ENCODE assay signal across 5 fruit fly cellular contexts in the genomic region with DNA sequence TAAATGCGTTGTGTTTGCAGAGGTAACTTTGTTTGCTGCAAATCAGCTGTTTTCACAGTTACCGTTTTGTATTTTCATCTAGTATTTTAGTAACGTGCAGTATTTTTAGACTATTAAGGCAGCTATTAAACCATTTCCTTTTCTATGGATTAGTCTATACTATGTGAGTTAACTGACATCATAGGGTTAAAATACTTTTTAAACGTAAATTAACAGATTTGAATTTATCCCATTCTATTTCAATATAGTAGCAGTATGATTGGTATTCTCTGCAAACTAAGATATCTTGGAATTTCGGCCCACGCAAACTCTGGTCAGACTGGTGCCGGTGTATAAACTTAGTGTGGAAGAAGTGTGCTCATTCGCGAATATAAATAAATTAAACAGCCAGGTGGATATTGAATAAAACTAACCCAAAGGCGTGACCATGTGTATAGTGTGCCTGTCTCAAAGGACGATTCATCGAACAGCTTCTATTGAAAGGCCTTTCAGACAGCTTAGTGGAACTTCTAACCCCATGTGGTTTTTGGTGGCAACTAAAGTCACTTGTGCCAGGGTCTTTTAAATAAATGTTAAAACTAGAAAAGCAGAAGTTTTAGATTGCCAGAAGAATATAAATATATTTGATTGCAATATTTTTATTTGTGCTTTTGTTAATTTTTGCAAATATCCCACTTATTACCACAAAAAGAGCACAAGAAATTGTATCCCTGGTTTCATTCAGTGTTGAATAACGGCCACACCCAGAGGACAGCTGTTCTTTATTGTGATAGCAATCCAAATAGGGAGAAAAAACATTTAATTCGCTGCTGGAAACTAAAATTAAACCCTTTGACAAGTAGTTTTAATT.
A peak's percentile ranks its signal among the peaks of the same experiment; 100 is the strongest.
TF ChIP-seq lines count a peak whose summit lies in the region.

A gene (minus strand): TSS at position 48 of the 850 bp plus-strand sequence.
A gene (plus strand): TSS at position 306 of the 850 bp plus-strand sequence.
A gene (plus strand): TSS at position 306 of the 850 bp plus-strand sequence.

- TF ChIP-seq CTCF in whole organism, embryonic (GFP tag; optimal IDR thresholded peaks at IDR 0.05; lab: Kevin White, UChicago): peak; percentile 37

TF ChIP-seq in whole organism, adult, 20 proteins besides CTCF, POLR2A, EP300 and RAD21 (continues in another document):
- TF ChIP-seq Mnt (GFP tag; optimal IDR thresholded peaks at IDR 0.05; lab: Kevin White, UChicago) (peak; percentile 39), CG11617 (GFP tag; optimal IDR thresholded peaks at IDR 0.05; lab: Kevin White, UChicago) (no peak), pad (GFP tag; optimal IDR thresholded peaks at IDR 0.05; lab: Kevin White, UChicago) (peak; percentile 39), CG7101 (tag; optimal IDR thresholded peaks at IDR 0.05; lab: Kevin White, UChicago) (peak; percentile 52), CG7045 (GFP tag; optimal IDR thresholded peaks at IDR 0.05; lab: Kevin White, UChicago) (peak; percentile 37), toe (GFP tag; optimal IDR thresholded peaks at IDR 0.05; lab: Kevin White, UChicago) (peak; percentile 8), Hr96 (GFP tag; optimal IDR thresholded peaks at IDR 0.05; lab: Kevin White, UChicago) (peak; percentile 28), cic (GFP tag; optimal IDR thresholded peaks at IDR 0.05; lab: Kevin White, UChicago) (no peak), CG14711 (tag; optimal IDR thresholded peaks at IDR 0.05; lab: Kevin White, UChicago) (peak; percentile 13), CG1620 (GFP tag; optimal IDR thresholded peaks at IDR 0.05; lab: Kevin White, UChicago) (no peak), CG33017 (tag; optimal IDR thresholded peaks at IDR 0.05; lab: Kevin White, UChicago) (peak; percentile 7), ovo (GFP tag; optimal IDR thresholded peaks at IDR 0.05; lab: Kevin White, UChicago) (no peak), Crg-1 (GFP tag; optimal IDR thresholded peaks at IDR 0.05; lab: Kevin White, UChicago) (peak; percentile 24), Clk (GFP tag; optimal IDR thresholded peaks at IDR 0.05; lab: Kevin White, UChicago) (no peak), bab1 (GFP tag; optimal IDR thresholded peaks at IDR 0.05; lab: Kevin White, UChicago) (peak; percentile 3), CG5204 (GFP tag; optimal IDR thresholded peaks at IDR 0.05; lab: Kevin White, UChicago) (peak; percentile 61)

TF ChIP-seq in whole organism, embryonic, 481 proteins besides CTCF, POLR2A, EP300 and RAD21 (continues in another document):
- TF ChIP-seq vvl (GFP tag; IDR thresholded peaks at IDR 0.05; lab: Robert Waterston, UW) (peak; percentile 25; the same call in 1 of the 2 replicates), ap (GFP tag; IDR thresholded peaks at IDR 0.05; lab: Robert Waterston, UW) (no peak), caup (GFP tag; optimal IDR thresholded peaks at IDR 0.05; lab: Kevin White, UChicago; ENCODE audit: severe bottlenecking) (no peak), Xrp1 (GFP tag; IDR thresholded peaks at IDR 0.05; lab: Robert Waterston, UW) (peak; percentile 51), sna (GFP tag; IDR thresholded peaks at IDR 0.05; lab: Robert Waterston, UW; ENCODE audit: partially characterized antibody) (0 out of 2 replicates have a peak, but pooled peaks have one; percentile 22), CG10431 (GFP tag; optimal IDR thresholded peaks at IDR 0.05; lab: Kevin White, UChicago) (peak; percentile 43), CG17361 (GFP tag; IDR thresholded peaks at IDR 0.05; lab: Robert Waterston, UW) (peak; percentile 56; the same call in 2 of the 3 replicates), slou (GFP tag; optimal IDR thresholded peaks at IDR 0.05; lab: Kevin White, UChicago) (peak; percentile 14), Awh (GFP tag; IDR thresholded peaks at IDR 0.05; lab: Robert Waterston, UW) (no peak), sc (optimal IDR thresholded peaks at IDR 0.05; lab: Kevin White, UChicago) (no peak), sc (GFP tag; optimal IDR thresholded peaks at IDR 0.05; lab: Kevin White, UChicago) (no peak), MBD-R2 (GFP tag; IDR thresholded peaks at IDR 0.05; lab: Robert Waterston, UW) (peak; percentile 75), dati (GFP tag; IDR thresholded peaks at IDR 0.05; lab: Robert Waterston, UW) (no peak), Hr51 (GFP tag; optimal IDR thresholded peaks at IDR 0.05; lab: Kevin White, UChicago) (peak in 1 of 2 experiments; percentile 19), CG11085 (GFP tag; IDR thresholded peaks at IDR 0.05; lab: Robert Waterston, UW) (no peak)

TF ChIP-seq in whole organism, prepupa, 60 proteins besides CTCF, POLR2A, EP300 and RAD21 (continues in another document):
- no peak for TF ChIP-seq net (GFP tag; optimal IDR thresholded peaks at IDR 0.05; lab: Kevin White, UChicago)
- TF ChIP-seq CG4318 (GFP tag; optimal IDR thresholded peaks at IDR 0.05; lab: Kevin White, UChicago): no peak
- TF ChIP-seq CG10669 (GFP tag; optimal IDR thresholded peaks at IDR 0.05; lab: Kevin White, UChicago): peak; percentile 33
- TF ChIP-seq CG15336 (GFP tag; IDR thresholded peaks at IDR 0.05; lab: Robert Waterston, UW): no peak
- peak; percentile 2 for TF ChIP-seq Eip75B (GFP tag; optimal IDR thresholded peaks at IDR 0.05; lab: Kevin White, UChicago)
- TF ChIP-seq esn (GFP tag; optimal IDR thresholded peaks at IDR 0.05; lab: Kevin White, UChicago): peak; percentile 44
- TF ChIP-seq CG11902 (GFP tag; optimal IDR thresholded peaks at IDR 0.05; lab: Kevin White, UChicago): peak; percentile 7
- TF ChIP-seq acj6 (GFP tag; optimal IDR thresholded peaks at IDR 0.05; lab: Kevin White, UChicago): peak; percentile 27
- TF ChIP-seq OdsH (GFP tag; optimal IDR thresholded peaks at IDR 0.05; lab: Kevin White, UChicago): peak; percentile 16
- peak; percentile 47 for TF ChIP-seq CG3919 (GFP tag; optimal IDR thresholded peaks at IDR 0.05; lab: Kevin White, UChicago)
- peak; percentile 61 for TF ChIP-seq fkh (GFP tag; optimal IDR thresholded peaks at IDR 0.05; lab: Kevin White, UChicago)
- TF ChIP-seq Ets21C (GFP tag; optimal IDR thresholded peaks at IDR 0.05; lab: Kevin White, UChicago): peak; percentile 5
- TF ChIP-seq cyc (GFP tag; optimal IDR thresholded peaks at IDR 0.05; lab: Kevin White, UChicago): peak; percentile 47
- peak; percentile 44 for TF ChIP-seq topi (GFP tag; optimal IDR thresholded peaks at IDR 0.05; lab: Kevin White, UChicago)
- TF ChIP-seq Ets96B (tag; optimal IDR thresholded peaks at IDR 0.05; lab: Kevin White, UChicago): no peak
- peak; percentile 11 for TF ChIP-seq Sox102F (GFP tag; optimal IDR thresholded peaks at IDR 0.05; lab: Kevin White, UChicago)
- TF ChIP-seq salr (GFP tag; optimal IDR thresholded peaks at IDR 0.05; lab: Kevin White, UChicago): no peak

TF ChIP-seq in whole organism, pupa, 21 proteins besides CTCF, POLR2A, EP300 and RAD21 (continues in another document):
- TF ChIP-seq CG32121 (GFP tag; IDR thresholded peaks at IDR 0.05; lab: Robert Waterston, UW): no peak
- peak; percentile 22; the same call in 1 of the 3 replicates for TF ChIP-seq CG4496 (GFP tag; IDR thresholded peaks at IDR 0.05; lab: Robert Waterston, UW)
- TF ChIP-seq CG13204 (GFP tag; optimal IDR thresholded peaks at IDR 0.05; lab: Kevin White, UChicago): no peak
- no peak for TF ChIP-seq CG15710 (tag; optimal IDR thresholded peaks at IDR 0.05; lab: Kevin White, UChicago)
- TF ChIP-seq Snoo (tag; optimal IDR thresholded peaks at IDR 0.05; lab: Kevin White, UChicago): no peak
- no peak for TF ChIP-seq CG17806 (tag; optimal IDR thresholded peaks at IDR 0.05; lab: Kevin White, UChicago)
- no peak for TF ChIP-seq CG9948 (tag; optimal IDR thresholded peaks at IDR 0.05; lab: Kevin White, UChicago)
- no peak for TF ChIP-seq CG14655 (GFP tag; optimal IDR thresholded peaks at IDR 0.05; lab: Kevin White, UChicago)
- TF ChIP-seq CG10348 (GFP tag; IDR thresholded peaks at IDR 0.05; lab: Robert Waterston, UW): no peak
- peak; percentile 21 for TF ChIP-seq CG34367 (tag; optimal IDR thresholded peaks at IDR 0.05; lab: Kevin White, UChicago)
- peak; percentile 41 for TF ChIP-seq Pif1A (GFP tag; optimal IDR thresholded peaks at IDR 0.05; lab: Kevin White, UChicago)
- TF ChIP-seq CG8159 (tag; optimal IDR thresholded peaks at IDR 0.05; lab: Kevin White, UChicago): no peak
- TF ChIP-seq D1 (tag; optimal IDR thresholded peaks at IDR 0.05; lab: Kevin White, UChicago): no peak
- no peak for TF ChIP-seq fd96Ca (GFP tag; IDR thresholded peaks at IDR 0.05; lab: Robert Waterston, UW)
- TF ChIP-seq Pif1B (GFP tag; optimal IDR thresholded peaks at IDR 0.05; lab: Kevin White, UChicago): peak; percentile 10
- TF ChIP-seq gl (tag; optimal IDR thresholded peaks at IDR 0.05; lab: Kevin White, UChicago): no peak
- no peak for TF ChIP-seq CG12605 (GFP tag; IDR thresholded peaks at IDR 0.05; lab: Robert Waterston, UW)
- no peak for TF ChIP-seq CG8301 (tag; optimal IDR thresholded peaks at IDR 0.05; lab: Kevin White, UChicago)
- TF ChIP-seq Ets98B (GFP tag; IDR thresholded peaks at IDR 0.05; lab: Robert Waterston, UW): no peak

TF ChIP-seq in whole organism, wandering third instar larva, 38 proteins besides CTCF, POLR2A, EP300 and RAD21 (continues in another document):
- peak; percentile 42 for TF ChIP-seq fru (GFP tag; optimal IDR thresholded peaks at IDR 0.05; lab: Kevin White, UChicago)
- TF ChIP-seq Myc (optimal IDR thresholded peaks at IDR 0.05; lab: Kevin White, UChicago): peak; percentile 43
- peak; percentile 18 for TF ChIP-seq dsf (GFP tag; optimal IDR thresholded peaks at IDR 0.05; lab: Kevin White, UChicago; ENCODE audit: borderline replicate concordance)
- TF ChIP-seq sage (GFP tag; optimal IDR thresholded peaks at IDR 0.05; lab: Kevin White, UChicago): no peak
- peak; percentile 35 for TF ChIP-seq OdsH (GFP tag; optimal IDR thresholded peaks at IDR 0.05; lab: Kevin White, UChicago)
- TF ChIP-seq pan (optimal IDR thresholded peaks at IDR 0.05; lab: Kevin White, UChicago): no peak
- TF ChIP-seq Hnf4 (GFP tag; optimal IDR thresholded peaks at IDR 0.05; lab: Kevin White, UChicago): peak; percentile 50
- TF ChIP-seq CG9705 (GFP tag; optimal IDR thresholded peaks at IDR 0.05; lab: Kevin White, UChicago): peak; percentile 9
- no peak for TF ChIP-seq Hr78 (GFP tag; optimal IDR thresholded peaks at IDR 0.05; lab: Kevin White, UChicago)
- peak; percentile 28 for TF ChIP-seq HLH106 (tag; optimal IDR thresholded peaks at IDR 0.05; lab: Kevin White, UChicago)
- peak; percentile 4 for TF ChIP-seq sv (GFP tag; optimal IDR thresholded peaks at IDR 0.05; lab: Kevin White, UChicago)
- TF ChIP-seq dmrt93B (GFP tag; optimal IDR thresholded peaks at IDR 0.05; lab: Kevin White, UChicago): peak; percentile 9
- TF ChIP-seq tai (GFP tag; optimal IDR thresholded peaks at IDR 0.05; lab: Kevin White, UChicago): peak; percentile 34
- TF ChIP-seq h (GFP tag; optimal IDR thresholded peaks at IDR 0.05; lab: Kevin White, UChicago): peak; percentile 41
- TF ChIP-seq foxo (GFP tag; optimal IDR thresholded peaks at IDR 0.05; lab: Kevin White, UChicago): peak in 1 of 2 experiments; percentile 48
- TF ChIP-seq rgr (GFP tag; optimal IDR thresholded peaks at IDR 0.05; lab: Kevin White, UChicago): peak; percentile 49
- no peak for TF ChIP-seq Rel (GFP tag; optimal IDR thresholded peaks at IDR 0.05; lab: Kevin White, UChicago)
- peak; percentile 38 for TF ChIP-seq Rel (tag; optimal IDR thresholded peaks at IDR 0.05; lab: Kevin White, UChicago)
- TF ChIP-seq psq (GFP tag; optimal IDR thresholded peaks at IDR 0.05; lab: Kevin White, UChicago): peak; percentile 21
- no peak for TF ChIP-seq Sp1 (GFP tag; optimal IDR thresholded peaks at IDR 0.05; lab: Kevin White, UChicago)
